Worm (Caenorhabditis elegans) whole organism, mixed stage, embryonic: ENCODE measurements around the gene Y46E12A.5.

Experiments
- cnd-1 ChIP-seq: fragments of 200-800 bp; sonication (Bioruptor generic); optimal IDR thresholded peaks from 2 replicates; lab custom pipeline; 2018; ENCODE audit warnings: mild to moderate bottlenecking, missing genetic modification characterization, missing compliant biosample characterization
- nhr-12 ChIP-seq: fragments of 150-350 bp; optimal IDR thresholded peaks from 2 replicates; lab custom pipeline; 2014; ENCODE audit warnings: missing biosample characterization, missing genetic modification characterization
- nhr-237 ChIP-seq: fragments of 150-350 bp; optimal IDR thresholded peaks from 2 replicates; lab custom pipeline; 2014; ENCODE audit warnings: missing biosample characterization, missing genetic modification characterization
- nhr-28 ChIP-seq: fragments of 150-350 bp; optimal IDR thresholded peaks from 2 replicates; lab custom pipeline; 2014; ENCODE audit warnings: missing biosample characterization, missing genetic modification characterization
- unc-39 ChIP-seq: fragments of 150-350 bp; optimal IDR thresholded peaks from 2 replicates; lab custom pipeline; 2014; ENCODE audit warnings: missing biosample characterization, missing genetic modification characterization
- ztf-11 ChIP-seq: fragments of 150-350 bp; optimal IDR thresholded peaks from 2 replicates; lab custom pipeline; 2014; ENCODE audit warnings: missing biosample characterization, missing genetic modification characterization

- no peak for TF ChIP-seq cnd-1 (tag; lab: Kevin White, UChicago)
- TF ChIP-seq nhr-237 (tag; lab: Kevin White, UChicago) = no peak
- TF ChIP-seq ztf-11 (tag; lab: Kevin White, UChicago) = no peak
- no peak for TF ChIP-seq nhr-12 (tag; lab: Kevin White, UChicago)
- TF ChIP-seq unc-39 (tag; lab: Kevin White, UChicago) = no peak
- no peak for TF ChIP-seq nhr-28 (tag; lab: Kevin White, UChicago)
Observed at ce11 chrIII:1733412-1733811, 24.6 kb downstream of the Y46E12A.5 start.
